Comparison of ENCODE assay signal across 2 worm cellular contexts in the genomic region with DNA sequence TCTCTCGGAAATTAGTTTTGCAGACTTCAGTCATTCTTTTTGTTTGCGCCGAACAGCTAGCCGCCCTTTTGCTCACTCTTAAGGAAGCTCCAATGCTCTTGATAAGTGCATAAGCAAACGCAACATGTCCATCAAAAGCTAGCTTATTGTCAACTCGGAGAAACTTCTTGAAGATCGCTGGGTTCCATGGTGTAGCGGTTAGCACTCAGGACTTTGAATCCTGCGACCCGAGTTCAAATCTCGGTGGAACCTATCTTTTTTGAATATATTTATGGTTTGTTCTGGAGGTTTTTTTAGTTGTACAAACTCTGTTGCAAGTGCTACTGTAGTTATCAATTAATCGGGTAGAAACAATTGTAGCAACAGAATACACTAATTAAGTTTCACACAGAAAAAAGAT.
TF ChIP-seq lines count a peak whose summit lies in the region.

No protein-coding gene starts in this region.

TF ChIP-seq in whole organism, L4 larva, 104 proteins besides CTCF, POLR2A, EP300 and RAD21:
- no peak for TF ChIP-seq nhr-6 (tag; optimal IDR thresholded peaks at IDR 0.05; lab: Kevin White, UChicago)
- 0 out of 2 replicates have a peak, but pooled peaks have one; percentile 19 for TF ChIP-seq madf-9 (GFP tag; conservative IDR thresholded peaks at IDR 0.05; lab: Robert Waterston, UW)
- no peak for TF ChIP-seq dmd-6 (GFP tag; IDR thresholded peaks at IDR 0.05; lab: Robert Waterston, UW)
- no peak for TF ChIP-seq rbr-2 (tag; optimal IDR thresholded peaks at IDR 0.05; lab: Kevin White, UChicago)
- no peak for TF ChIP-seq daf-16 (GFP tag; optimal IDR thresholded peaks at IDR 0.05; lab: Kevin White, UChicago)
- peak; percentile 29 for TF ChIP-seq daf-16 (tag; optimal IDR thresholded peaks at IDR 0.05; lab: Kevin White, UChicago)
- peak; percentile 27 for TF ChIP-seq sdz-12 (GFP tag; optimal IDR thresholded peaks at IDR 0.05; lab: Kevin White, UChicago)
- 0 out of 2 replicates have a peak, but pooled peaks have one; percentile 11 for TF ChIP-seq Y48G9A.11 (GFP tag; IDR thresholded peaks at IDR 0.05; lab: Robert Waterston, UW)
- 0 out of 2 replicates have a peak, but pooled peaks have one; percentile 33 for TF ChIP-seq F26F4.8 (GFP tag; conservative IDR thresholded peaks at IDR 0.05; lab: Robert Waterston, UW)
- no peak for TF ChIP-seq ceh-28 (tag; optimal IDR thresholded peaks at IDR 0.05; lab: Kevin White, UChicago)
- TF ChIP-seq saeg-2 (GFP tag; IDR thresholded peaks at IDR 0.05; lab: Robert Waterston, UW): no peak
- peak; percentile 69; the same call in 1 of the 2 replicates for TF ChIP-seq dmd-8 (GFP tag; IDR thresholded peaks at IDR 0.05; lab: Robert Waterston, UW)
- TF ChIP-seq lin-38 (GFP tag; IDR thresholded peaks at IDR 0.05; lab: Robert Waterston, UW): peak; percentile 33
- 0 out of 2 replicates have a peak, but pooled peaks have one; percentile 38 for TF ChIP-seq Y105C5A.15 (GFP tag; IDR thresholded peaks at IDR 0.05; lab: Robert Waterston, UW)
- peak; percentile 9 for TF ChIP-seq duxl-1 (tag; optimal IDR thresholded peaks at IDR 0.05; lab: Kevin White, UChicago; ENCODE audit: poor library complexity)
- TF ChIP-seq snpc-1.2 (GFP tag; IDR thresholded peaks at IDR 0.05; lab: Robert Waterston, UW): peak; percentile 61
- TF ChIP-seq zfp-3 (GFP tag; conservative IDR thresholded peaks at IDR 0.05; lab: Robert Waterston, UW): no peak; the same call in 1 of the 2 replicates
- TF ChIP-seq mes-2 (tag; optimal IDR thresholded peaks at IDR 0.05; lab: Kevin White, UChicago; ENCODE audit: poor library complexity, severe bottlenecking): peak; percentile 12
- TF ChIP-seq lim-7 (GFP tag; IDR thresholded peaks at IDR 0.05; lab: Robert Waterston, UW): peak; percentile 84
- TF ChIP-seq mxl-3 (GFP tag; optimal IDR thresholded peaks at IDR 0.05; lab: Kevin White, UChicago): no peak
- no peak for TF ChIP-seq zag-1 (tag; optimal IDR thresholded peaks at IDR 0.05; lab: Kevin White, UChicago)
- TF ChIP-seq spr-3 (GFP tag; optimal IDR thresholded peaks at IDR 0.05; lab: Kevin White, UChicago): no peak
- TF ChIP-seq egl-43 (GFP tag; IDR thresholded peaks at IDR 0.05; lab: Robert Waterston, UW): peak; percentile 71; the same call in 1 of the 2 replicates
- TF ChIP-seq gei-8 (GFP tag; optimal IDR thresholded peaks at IDR 0.05; lab: Kevin White, UChicago): peak; percentile 36
- 0 out of 2 replicates have a peak, but pooled peaks have one; percentile 46 for TF ChIP-seq arid-1 (GFP tag; conservative IDR thresholded peaks at IDR 0.05; lab: Robert Waterston, UW)
- peak; percentile 48; the same call in 1 of the 2 replicates for TF ChIP-seq pha-4 (GFP tag; IDR thresholded peaks at IDR 0.05; lab: Robert Waterston, UW)
- no peak for TF ChIP-seq pha-4 (tag; optimal IDR thresholded peaks at IDR 0.05; lab: Kevin White, UChicago)

TF ChIP-seq in whole organism, young adult, 124 proteins besides CTCF, POLR2A, EP300 and RAD21 (continues in another document):
- no peak for TF ChIP-seq Y67H2A.10 (GFP tag; conservative IDR thresholded peaks at IDR 0.05; lab: Robert Waterston, UW)
- no peak for TF ChIP-seq F22D6.2 (tag; optimal IDR thresholded peaks at IDR 0.05; lab: Kevin White, UChicago)
- 0 out of 2 replicates have a peak, but pooled peaks have one; percentile 51 for TF ChIP-seq ztf-28 (GFP tag; IDR thresholded peaks at IDR 0.05; lab: Robert Waterston, UW)
- TF ChIP-seq mxl-1 (tag; optimal IDR thresholded peaks at IDR 0.05; lab: Kevin White, UChicago): no peak
- TF ChIP-seq ztf-22 (GFP tag; optimal IDR thresholded peaks at IDR 0.05; lab: Kevin White, UChicago): no peak
- no peak for TF ChIP-seq repo-1 (tag; optimal IDR thresholded peaks at IDR 0.05; lab: Kevin White, UChicago)
- no peak for TF ChIP-seq nhr-179 (tag; optimal IDR thresholded peaks at IDR 0.05; lab: Kevin White, UChicago)
- 0 out of 2 replicates have a peak, but pooled peaks have one; percentile 27 for TF ChIP-seq egl-44 (GFP tag; IDR thresholded peaks at IDR 0.05; lab: Robert Waterston, UW)
- TF ChIP-seq F10E7.11 (tag; optimal IDR thresholded peaks at IDR 0.05; lab: Kevin White, UChicago): no peak
- no peak for TF ChIP-seq ztf-26 (tag; optimal IDR thresholded peaks at IDR 0.05; lab: Kevin White, UChicago)
- TF ChIP-seq sea-2 (GFP tag; IDR thresholded peaks at IDR 0.05; lab: Robert Waterston, UW): no peak
- peak; percentile 74 for TF ChIP-seq rpc-1 (optimal IDR thresholded peaks at IDR 0.05; lab: Kevin White, UChicago)
- TF ChIP-seq rpc-1 (tag; optimal IDR thresholded peaks at IDR 0.05; lab: Kevin White, UChicago): peak; percentile 85
- no peak for TF ChIP-seq Y53G8AR.9 (GFP tag; conservative IDR thresholded peaks at IDR 0.05; lab: Robert Waterston, UW)
- no peak for TF ChIP-seq zim-3 (tag; optimal IDR thresholded peaks at IDR 0.05; lab: Kevin White, UChicago)
- no peak for TF ChIP-seq ama-1 (optimal IDR thresholded peaks at IDR 0.05; lab: Kevin White, UChicago)
- TF ChIP-seq ama-1 (GFP tag; optimal IDR thresholded peaks at IDR 0.05; lab: Kevin White, UChicago): no peak
- peak; percentile 34 for TF ChIP-seq chd-7 (tag; optimal IDR thresholded peaks at IDR 0.05; lab: Kevin White, UChicago)
- TF ChIP-seq xnd-1 (tag; optimal IDR thresholded peaks at IDR 0.05; lab: Kevin White, UChicago): no peak
- no peak for TF ChIP-seq ceh-58 (GFP tag; IDR thresholded peaks at IDR 0.05; lab: Robert Waterston, UW)
- TF ChIP-seq Y79H2A.3 (GFP tag; conservative IDR thresholded peaks at IDR 0.05; lab: Robert Waterston, UW): no peak
- TF ChIP-seq nhr-90 (tag; optimal IDR thresholded peaks at IDR 0.05; lab: Kevin White, UChicago): no peak
- no peak for TF ChIP-seq bed-2 (GFP tag; IDR thresholded peaks at IDR 0.05; lab: Robert Waterston, UW)
- TF ChIP-seq B0336.3 (GFP tag; IDR thresholded peaks at IDR 0.05; lab: Robert Waterston, UW): no peak
- peak; percentile 58 for TF ChIP-seq die-1 (tag; optimal IDR thresholded peaks at IDR 0.05; lab: Kevin White, UChicago)
- TF ChIP-seq fkh-3 (tag; optimal IDR thresholded peaks at IDR 0.05; lab: Kevin White, UChicago): no peak
- no peak for TF ChIP-seq F55B11.4 (tag; optimal IDR thresholded peaks at IDR 0.05; lab: Kevin White, UChicago; ENCODE audit: borderline replicate concordance, insufficient read depth)
- TF ChIP-seq nhr-80 (tag; optimal IDR thresholded peaks at IDR 0.05; lab: Kevin White, UChicago): no peak
- no peak for TF ChIP-seq him-1 (tag; optimal IDR thresholded peaks at IDR 0.05; lab: Kevin White, UChicago)
- no peak for TF ChIP-seq K12H6.12 (tag; optimal IDR thresholded peaks at IDR 0.05; lab: Kevin White, UChicago)
- no peak for TF ChIP-seq lsl-1 (GFP tag; optimal IDR thresholded peaks at IDR 0.05; lab: Kevin White, UChicago)
- no peak for TF ChIP-seq sptf-2 (GFP tag; optimal IDR thresholded peaks at IDR 0.05; lab: Kevin White, UChicago)
- no peak for TF ChIP-seq lin-54 (GFP tag; optimal IDR thresholded peaks at IDR 0.05; lab: Kevin White, UChicago)
- TF ChIP-seq madf-6 (GFP tag; IDR thresholded peaks at IDR 0.05; lab: Robert Waterston, UW): peak; percentile 17; the same call in 1 of the 2 replicates
- no peak for TF ChIP-seq pha-4 (tag; optimal IDR thresholded peaks at IDR 0.05; lab: Kevin White, UChicago)
- no peak for TF ChIP-seq unc-130 (GFP tag; optimal IDR thresholded peaks at IDR 0.05; lab: Kevin White, UChicago)
- TF ChIP-seq snpc-1.1 (tag; optimal IDR thresholded peaks at IDR 0.05; lab: Kevin White, UChicago; ENCODE audit: insufficient read depth): no peak
- TF ChIP-seq snpc-1.3 (tag; optimal IDR thresholded peaks at IDR 0.05; lab: Kevin White, UChicago; ENCODE audit: insufficient read depth): no peak
- TF ChIP-seq attf-3 (GFP tag; conservative IDR thresholded peaks at IDR 0.05; lab: Robert Waterston, UW): no peak
- TF ChIP-seq cebp-2 (GFP tag; IDR thresholded peaks at IDR 0.05; lab: Robert Waterston, UW): no peak
- no peak for TF ChIP-seq F23B12.7 (tag; optimal IDR thresholded peaks at IDR 0.05; lab: Kevin White, UChicago; ENCODE audit: insufficient read depth)
- TF ChIP-seq snpc-4 (GFP tag; optimal IDR thresholded peaks at IDR 0.05; lab: Kevin White, UChicago): no peak
- peak in 1 of 4 experiments; percentile 22 for TF ChIP-seq snpc-4 (tag; optimal IDR thresholded peaks at IDR 0.05; lab: Kevin White, UChicago)
- TF ChIP-seq ekl-4 (GFP tag; IDR thresholded peaks at IDR 0.05; lab: Robert Waterston, UW): no peak
- no peak for TF ChIP-seq hlh-12 (tag; optimal IDR thresholded peaks at IDR 0.05; lab: Kevin White, UChicago)
- TF ChIP-seq ZK185.1 (tag; optimal IDR thresholded peaks at IDR 0.05; lab: Kevin White, UChicago; ENCODE audit: poor library complexity, severe bottlenecking): peak; percentile 26
- TF ChIP-seq B0019.2 (GFP tag; conservative IDR thresholded peaks at IDR 0.05; lab: Robert Waterston, UW): no peak
- no peak for TF ChIP-seq bed-1 (GFP tag; IDR thresholded peaks at IDR 0.05; lab: Robert Waterston, UW)
- TF ChIP-seq ztf-6 (GFP tag; IDR thresholded peaks at IDR 0.05; lab: Robert Waterston, UW): no peak
- no peak for TF ChIP-seq ztf-3 (GFP tag; optimal IDR thresholded peaks at IDR 0.05; lab: Kevin White, UChicago)
- peak; percentile 56; the same call in 1 of the 2 replicates for TF ChIP-seq rcor-1 (GFP tag; IDR thresholded peaks at IDR 0.05; lab: Robert Waterston, UW)
- TF ChIP-seq egl-18 (GFP tag; IDR thresholded peaks at IDR 0.05; lab: Robert Waterston, UW): no peak
- TF ChIP-seq rec-8 (tag; optimal IDR thresholded peaks at IDR 0.05; lab: Kevin White, UChicago): no peak
- no peak for TF ChIP-seq K11D2.4 (GFP tag; IDR thresholded peaks at IDR 0.05; lab: Robert Waterston, UW)
- no peak for TF ChIP-seq lir-1 (GFP tag; conservative IDR thresholded peaks at IDR 0.05; lab: Robert Waterston, UW)
- TF ChIP-seq dox-1 (GFP tag; IDR thresholded peaks at IDR 0.05; lab: Robert Waterston, UW): no peak
- no peak for TF ChIP-seq attf-5 (GFP tag; optimal IDR thresholded peaks at IDR 0.05; lab: Kevin White, UChicago)
- no peak for TF ChIP-seq mes-4 (tag; optimal IDR thresholded peaks at IDR 0.05; lab: Kevin White, UChicago)
- TF ChIP-seq madf-10 (tag; optimal IDR thresholded peaks at IDR 0.05; lab: Kevin White, UChicago): no peak
- no peak for TF ChIP-seq F52B5.7 (tag; optimal IDR thresholded peaks at IDR 0.05; lab: Kevin White, UChicago)
- no peak for TF ChIP-seq F57C9.4 (tag; optimal IDR thresholded peaks at IDR 0.05; lab: Kevin White, UChicago)
- no peak for TF ChIP-seq ceh-91 (GFP tag; IDR thresholded peaks at IDR 0.05; lab: Robert Waterston, UW)
- TF ChIP-seq T26A5.8 (tag; optimal IDR thresholded peaks at IDR 0.05; lab: Kevin White, UChicago): no peak
